Worm (Caenorhabditis elegans) whole organism, young adult: ENCODE measurements around the gene F11G11.15.

Experiments
- B0261.1 ChIP-seq: sonication (generic microtip); optimal IDR thresholded peaks from 2 replicates; lab custom pipeline; 2016; ENCODE audit warnings: mild to moderate bottlenecking, missing genetic modification characterization, moderate library complexity, missing compliant biosample characterization
- aptf-2 ChIP-seq: fragments of 200-800 bp; sonication (Bioruptor generic); conservative IDR thresholded peaks from 2 replicates; pipeline ENCODE4 v1.3.6; 2022; ENCODE audit warnings: missing genetic modification reagents, missing genetic modification characterization, missing compliant biosample characterization
- sea-2 ChIP-seq: fragments of 200-800 bp; sonication (Bioruptor generic); IDR thresholded peaks from 2 replicates; pipeline ENCODE4 v1.3.6; 2022; ENCODE audit warnings: missing genetic modification characterization, missing compliant biosample characterization

- TF ChIP-seq B0261.1 (tag; lab: Kevin White, UChicago) = no peak
- no peak for TF ChIP-seq sea-2 (GFP tag; lab: Robert Waterston, UW)
- TF ChIP-seq aptf-2 (GFP tag; lab: Robert Waterston, UW) = no peak
These were observed 19.9 kb upstream of the F11G11.15 start for ce11 chrII:4854761-4855160.
